Worm (Caenorhabditis elegans) whole organism, late embryonic: Measurements from ENCODE around the gene C05G5.3.
A peak's percentile ranks its signal among the peaks of the same experiment; 100 is the strongest.

Experiments used
- C08G9.2 ChIP-seq: sonication (generic microtip); optimal IDR thresholded peaks from 2 replicates; lab custom pipeline; 2016; ENCODE audit warnings: mild to moderate bottlenecking, missing genetic modification characterization, moderate library complexity, missing compliant biosample characterization
- F13H6.1 ChIP-seq: sonication (generic microtip); optimal IDR thresholded peaks from 2 replicates; lab custom pipeline; 2016; ENCODE audit warnings: missing genetic modification characterization, missing compliant biosample characterization
- K02D7.2 ChIP-seq: sonication (generic microtip); optimal IDR thresholded peaks from 2 replicates; lab custom pipeline; 2017; ENCODE audit warnings: mild to moderate bottlenecking, missing genetic modification characterization, missing compliant biosample characterization
- K09A11.1 ChIP-seq: sonication (generic microtip); optimal IDR thresholded peaks from 2 replicates; lab custom pipeline; 2017; ENCODE audit warnings: antibody characterized with exemption, mild to moderate bottlenecking, missing genetic modification characterization, missing compliant biosample characterization; ENCODE audit not compliant: insufficient read depth
- ahr-1 ChIP-seq: sonication (generic microtip); optimal IDR thresholded peaks from 2 replicates; lab custom pipeline; 2016; ENCODE audit warnings: missing genetic modification characterization, missing compliant biosample characterization
- ama-1 ChIP-seq: fragments of 150-350 bp; optimal IDR thresholded peaks from 2 replicates; lab custom pipeline; 2014
- ceh-14 ChIP-seq: sonication (generic microtip); optimal IDR thresholded peaks from 2 replicates; lab custom pipeline; 2016; ENCODE audit warnings: missing genotype, missing genetic modification characterization, missing compliant biosample characterization
- ceh-18 ChIP-seq: sonication (generic microtip); optimal IDR thresholded peaks from 2 replicates; lab custom pipeline; 2016; ENCODE audit warnings: missing genetic modification characterization, missing compliant biosample characterization
- ceh-19 ChIP-seq: fragments of 200-800 bp; sonication (Bioruptor generic); optimal IDR thresholded peaks from 2 replicates; lab custom pipeline; 2018; ENCODE audit warnings: mild to moderate bottlenecking, missing genetic modification characterization, missing compliant biosample characterization
- ceh-2 ChIP-seq: sonication (generic microtip); optimal IDR thresholded peaks from 2 replicates; lab custom pipeline; 2016; ENCODE audit warnings: missing genotype, missing genetic modification characterization, missing compliant biosample characterization
- ceh-31 ChIP-seq: sonication (generic microtip); optimal IDR thresholded peaks from 2 replicates; lab custom pipeline; 2016; ENCODE audit warnings: missing genetic modification characterization, missing compliant biosample characterization
- ceh-34 ChIP-seq: sonication (generic microtip); optimal IDR thresholded peaks from 2 replicates; lab custom pipeline; 2016; ENCODE audit warnings: mild to moderate bottlenecking, missing genetic modification characterization, missing compliant biosample characterization
- ceh-48 ChIP-seq: sonication (generic microtip); optimal IDR thresholded peaks from 2 replicates; lab custom pipeline; 2016; ENCODE audit warnings: missing genetic modification characterization, inconsistent platforms, missing compliant biosample characterization
- ceh-6 ChIP-seq: fragments of 200-800 bp; sonication (Bioruptor generic); optimal IDR thresholded peaks from 2 replicates; lab custom pipeline; 2018; ENCODE audit warnings: mild to moderate bottlenecking, missing genetic modification characterization, missing compliant biosample characterization
- che-1 ChIP-seq: sonication (generic microtip); optimal IDR thresholded peaks from 2 replicates; lab custom pipeline; 2016; ENCODE audit warnings: mild to moderate bottlenecking, missing genetic modification characterization, missing compliant biosample characterization
- dmd-4 ChIP-seq: sonication (generic microtip); optimal IDR thresholded peaks from 2 replicates; lab custom pipeline; 2016; ENCODE audit warnings: borderline replicate concordance, missing genetic modification characterization, missing compliant biosample characterization
- dve-1 ChIP-seq: sonication (generic microtip); optimal IDR thresholded peaks from 2 replicates; lab custom pipeline; 2017; ENCODE audit warnings: antibody characterized with exemption, mild to moderate bottlenecking, missing genetic modification characterization, missing compliant biosample characterization
- elt-2 ChIP-seq: sonication (generic microtip); optimal IDR thresholded peaks from 2 replicates; lab custom pipeline; 2016; ENCODE audit warnings: missing genetic modification reagents, missing genetic modification characterization, missing compliant biosample characterization
- ets-4 ChIP-seq: sonication (generic microtip); optimal IDR thresholded peaks from 2 replicates; lab custom pipeline; 2016; ENCODE audit warnings: missing genetic modification characterization, missing compliant biosample characterization
- fax-1 ChIP-seq: sonication (generic microtip); optimal IDR thresholded peaks from 2 replicates; lab custom pipeline; 2016; ENCODE audit warnings: missing genotype, missing genetic modification characterization, missing compliant biosample characterization
- fkh-6 ChIP-seq: sonication (generic microtip); optimal IDR thresholded peaks from 2 replicates; lab custom pipeline; 2016; ENCODE audit warnings: missing genetic modification characterization, missing compliant biosample characterization
- hlh-15 ChIP-seq: sonication (generic microtip); optimal IDR thresholded peaks from 2 replicates; lab custom pipeline; 2016; ENCODE audit warnings: missing genetic modification characterization, missing compliant biosample characterization
- hlh-30 ChIP-seq: sonication (generic microtip); optimal IDR thresholded peaks from 2 replicates; lab custom pipeline; 2017; ENCODE audit warnings: antibody characterized with exemption, missing genetic modification characterization, missing compliant biosample characterization; ENCODE audit not compliant: insufficient read depth
- hlh-6 ChIP-seq: sonication (generic microtip); optimal IDR thresholded peaks from 2 replicates; lab custom pipeline; 2016; ENCODE audit warnings: missing genotype, missing genetic modification characterization, missing compliant biosample characterization
- hlh-8 ChIP-seq: sonication (generic microtip); optimal IDR thresholded peaks from 2 replicates; lab custom pipeline; 2016; ENCODE audit warnings: missing genotype, missing genetic modification characterization, missing compliant biosample characterization
- madf-2 ChIP-seq: sonication (generic microtip); optimal IDR thresholded peaks from 2 replicates; lab custom pipeline; 2017; ENCODE audit warnings: missing genetic modification characterization, missing compliant biosample characterization
- mec-3 ChIP-seq: sonication (generic microtip); optimal IDR thresholded peaks from 2 replicates; lab custom pipeline; 2016; ENCODE audit warnings: borderline replicate concordance, missing genetic modification characterization, missing compliant biosample characterization
- nfya-1 ChIP-seq: sonication (generic microtip); optimal IDR thresholded peaks from 2 replicates; lab custom pipeline; 2017; ENCODE audit warnings: missing genetic modification characterization, mild to moderate bottlenecking, missing compliant biosample characterization, antibody characterized with exemption, moderate library complexity
- npax-4 ChIP-seq: sonication (generic microtip); optimal IDR thresholded peaks from 2 replicates; lab custom pipeline; 2016; ENCODE audit warnings: missing genetic modification characterization, missing compliant biosample characterization
- odd-2 ChIP-seq: sonication (generic microtip); optimal IDR thresholded peaks from 2 replicates; lab custom pipeline; 2017; ENCODE audit warnings: antibody characterized with exemption, mild to moderate bottlenecking, missing genetic modification characterization, missing compliant biosample characterization
- pag-3 ChIP-seq: sonication (generic microtip); optimal IDR thresholded peaks from 2 replicates; lab custom pipeline; 2016; ENCODE audit warnings: missing compliant biosample characterization, missing genetic modification characterization, borderline replicate concordance
- pat-9 ChIP-seq: fragments of 200-800 bp; sonication (Bioruptor generic); optimal IDR thresholded peaks from 2 replicates; lab custom pipeline; 2018; ENCODE audit warnings: mild to moderate bottlenecking, missing genetic modification characterization, moderate library complexity, missing compliant biosample characterization
- pax-1 ChIP-seq: fragments of 150-350 bp; optimal IDR thresholded peaks from 2 replicates; lab custom pipeline; 2014; ENCODE audit warnings: missing biosample characterization, missing genetic modification characterization
- pha-4 ChIP-seq: fragments of 150-350 bp; optimal IDR thresholded peaks from 2 replicates; lab custom pipeline; 2018; ENCODE audit warnings: missing biosample characterization, missing genetic modification reagents, missing genetic modification characterization
- pqm-1 ChIP-seq: sonication (generic microtip); optimal IDR thresholded peaks from 2 replicates; lab custom pipeline; 2016; ENCODE audit warnings: missing genetic modification characterization, missing compliant biosample characterization
- pros-1 ChIP-seq: fragments of 150-350 bp; optimal IDR thresholded peaks from 2 replicates; lab custom pipeline; 2014; ENCODE audit warnings: missing biosample characterization, missing genetic modification reagents, missing genetic modification characterization
- ref-2 ChIP-seq: sonication (generic microtip); optimal IDR thresholded peaks from 2 replicates; lab custom pipeline; 2016; ENCODE audit warnings: missing genetic modification characterization, missing compliant biosample characterization
- rnt-1 ChIP-seq: sonication (generic microtip); optimal IDR thresholded peaks from 2 replicates; lab custom pipeline; 2016; ENCODE audit warnings: missing genetic modification characterization, missing compliant biosample characterization
- sdc-2 ChIP-seq: sonication (generic microtip); optimal IDR thresholded peaks from 2 replicates; lab custom pipeline; 2016; ENCODE audit warnings: missing genotype, missing genetic modification characterization, missing compliant biosample characterization
- syd-9 ChIP-seq: sonication (generic microtip); optimal IDR thresholded peaks from 2 replicates; lab custom pipeline; 2016; ENCODE audit warnings: mild to moderate bottlenecking, missing genetic modification characterization, moderate library complexity, missing compliant biosample characterization
- tbx-2 ChIP-seq: sonication (generic microtip); optimal IDR thresholded peaks from 2 replicates; lab custom pipeline; 2016; ENCODE audit warnings: missing genetic modification characterization, missing compliant biosample characterization
- ttx-3 ChIP-seq: sonication (generic microtip); optimal IDR thresholded peaks from 2 replicates; lab custom pipeline; 2016; ENCODE audit warnings: missing genetic modification reagents, missing genetic modification characterization, missing compliant biosample characterization
- unc-3 ChIP-seq, 2 experiments: fragments of 200-800 bp in 1 of 2; sonication (Bioruptor generic) in 1 of 2; sonication (generic microtip) in 1 of 2; conservative IDR thresholded peaks in 1 of 2; optimal IDR thresholded peaks in 1 of 2; 2 replicates each; pipeline versions ENCODE4 v1.3.6 to Lab custom; 2016 to 2022; ENCODE audit warnings: missing compliant biosample characterization in 2 of 2, missing genetic modification characterization in 2 of 2, missing genetic modification reagents in 1 of 2
- unc-42 ChIP-seq: sonication (generic microtip); optimal IDR thresholded peaks from 2 replicates; lab custom pipeline; 2016; ENCODE audit warnings: missing genotype, missing genetic modification characterization, missing compliant biosample characterization
- unc-55 ChIP-seq: sonication (generic microtip); optimal IDR thresholded peaks from 2 replicates; lab custom pipeline; 2017; ENCODE audit warnings: missing biosample characterization, missing genetic modification reagents, missing genetic modification characterization
- zip-5 ChIP-seq: sonication (generic microtip); optimal IDR thresholded peaks from 2 replicates; lab custom pipeline; 2016; ENCODE audit warnings: missing genetic modification characterization, missing compliant biosample characterization
- ztf-16 ChIP-seq: sonication (generic microtip); optimal IDR thresholded peaks from 2 replicates; lab custom pipeline; 2017; ENCODE audit warnings: missing genetic modification characterization, missing compliant biosample characterization

The C05G5.3 gene

DNA sequence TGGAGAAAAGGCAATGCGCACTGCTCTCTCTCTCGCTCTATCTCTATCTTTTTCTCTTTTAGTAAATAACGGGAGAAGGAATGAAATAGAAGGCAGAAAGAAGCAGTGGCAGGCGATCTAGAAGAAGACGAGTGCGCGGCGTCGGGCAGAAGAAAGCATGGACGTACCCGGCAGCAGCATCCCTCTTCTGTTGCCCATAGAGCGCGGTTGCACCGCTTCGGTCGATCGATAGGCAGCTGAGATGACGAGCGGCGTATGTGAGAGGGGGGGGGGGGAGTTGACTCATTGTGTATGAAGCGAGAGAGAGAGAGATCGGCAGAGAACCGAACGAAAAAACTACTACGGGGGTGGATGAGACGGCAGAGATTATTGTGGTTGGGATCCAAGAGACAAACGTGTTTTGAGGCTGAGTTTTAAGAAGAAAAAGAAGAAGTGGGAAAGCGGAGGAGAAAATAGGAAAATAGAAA, 43.6 kb downstream of the C05G5.3 start:
- TF ChIP-seq unc-42 (tag; lab: Kevin White, UChicago), result peak; percentile 89
- TF ChIP-seq sdc-2 (tag; lab: Kevin White, UChicago), result peak; percentile 84
- peak; percentile 43 for TF ChIP-seq F13H6.1 (tag; lab: Kevin White, UChicago)
- TF ChIP-seq pax-1, result no peak
- TF ChIP-seq mec-3, result no peak
- TF ChIP-seq zip-5 (tag; lab: Kevin White, UChicago), result no peak
- peak; percentile 18 for TF ChIP-seq che-1
- TF ChIP-seq ahr-1 (tag; lab: Kevin White, UChicago), result no peak
- TF ChIP-seq pag-3 (tag; lab: Kevin White, UChicago), result peak; percentile 15
- peak; percentile 5 for TF ChIP-seq ceh-6
- TF ChIP-seq unc-3 (GFP tag; conservative IDR thresholded peaks at IDR 0.05; lab: Robert Waterston, UW), result no peak
- TF ChIP-seq unc-3 (tag; optimal IDR thresholded peaks at IDR 0.05; lab: Kevin White, UChicago), result peak; percentile 61
- peak; percentile 92 for TF ChIP-seq ceh-31 (tag; lab: Kevin White, UChicago)
- no peak for TF ChIP-seq odd-2 (tag; lab: Kevin White, UChicago)
- TF ChIP-seq ceh-34 (tag; lab: Kevin White, UChicago), result peak; percentile 82
- TF ChIP-seq pat-9 (tag; lab: Kevin White, UChicago), result no peak
- TF ChIP-seq ceh-19 (GFP tag; lab: Kevin White, UChicago), result peak; percentile 80
- peak; percentile 44 for TF ChIP-seq elt-2 (tag; lab: Kevin White, UChicago)
- TF ChIP-seq ttx-3 (tag; lab: Kevin White, UChicago), result no peak
- TF ChIP-seq dve-1 (tag; lab: Kevin White, UChicago), result no peak
- peak; percentile 11 for TF ChIP-seq fax-1 (tag; lab: Kevin White, UChicago)
- TF ChIP-seq hlh-8 (tag; lab: Kevin White, UChicago), result no peak
- peak; percentile 89 for TF ChIP-seq nfya-1 (tag; lab: Kevin White, UChicago)
- TF ChIP-seq ceh-14 (tag; lab: Kevin White, UChicago), result peak; percentile 81
- TF ChIP-seq K09A11.1 (tag; lab: Kevin White, UChicago), result peak; percentile 26
- peak; percentile 86 for TF ChIP-seq hlh-30 (tag; lab: Kevin White, UChicago)
- peak; percentile 79 for TF ChIP-seq ref-2 (tag; lab: Kevin White, UChicago)
- TF ChIP-seq pqm-1, result peak; percentile 57
- TF ChIP-seq syd-9, result peak; percentile 44
- peak; percentile 87 for TF ChIP-seq ceh-48 (tag; lab: Kevin White, UChicago)
- TF ChIP-seq rnt-1 (tag; lab: Kevin White, UChicago), result peak; percentile 49
- no peak for TF ChIP-seq ama-1 (lab: Kevin White, UChicago)
- TF ChIP-seq npax-4 (tag; lab: Kevin White, UChicago), result no peak
- no peak for TF ChIP-seq hlh-15 (tag; lab: Kevin White, UChicago)
- TF ChIP-seq hlh-6 (tag; lab: Kevin White, UChicago), result peak; percentile 45
- TF ChIP-seq madf-2 (tag; lab: Kevin White, UChicago), result peak; percentile 53
- peak; percentile 99 for TF ChIP-seq pros-1 (tag; lab: Kevin White, UChicago)
- TF ChIP-seq fkh-6 (tag; lab: Kevin White, UChicago), result peak; percentile 33
- peak; percentile 51 for TF ChIP-seq ets-4 (tag; lab: Kevin White, UChicago)
- TF ChIP-seq ceh-2 (tag; lab: Kevin White, UChicago), result peak; percentile 15
- peak; percentile 97 for TF ChIP-seq ceh-18 (tag; lab: Kevin White, UChicago)
- no peak for TF ChIP-seq K02D7.2 (tag; lab: Kevin White, UChicago)
- peak; percentile 81 for TF ChIP-seq tbx-2 (tag; lab: Kevin White, UChicago)
- peak; percentile 73 for TF ChIP-seq unc-55
- peak; percentile 38 for TF ChIP-seq dmd-4
- peak; percentile 49 for TF ChIP-seq ztf-16
- no peak for TF ChIP-seq pha-4 (tag; lab: Kevin White, UChicago)
- TF ChIP-seq C08G9.2 (tag; lab: Kevin White, UChicago), result peak; percentile 48
